Fruit fly (Drosophila melanogaster) whole organism, wandering third instar larva: ENCODE measurements around the gene CG43295.

Source experiments
- Vsx2 ChIP-seq: fragments of 200-300, 225-300 bp; sonication (Bioruptor generic); optimal IDR thresholded peaks from 2 replicates; lab custom pipeline; 2018; ENCODE audit warnings: missing biosample characterization, missing genetic modification characterization; ENCODE audit not compliant: partially characterized antibody
- br ChIP-seq: fragments of 200-800 bp; sonication (Bioruptor generic); optimal IDR thresholded peaks from 2 replicates; lab custom pipeline; 2016; ENCODE audit warnings: missing biosample characterization, missing genetic modification characterization
- ey ChIP-seq: fragments of 200-800 bp; sonication (Bioruptor generic); optimal IDR thresholded peaks from 2 replicates; lab custom pipeline; 2016; ENCODE audit warnings: missing biosample characterization, missing genetic modification characterization
- fru ChIP-seq: fragments of 200-800 bp; sonication (Bioruptor generic); optimal IDR thresholded peaks from 3 replicates; lab custom pipeline; 2016; ENCODE audit warnings: missing biosample characterization, mild to moderate bottlenecking, missing genetic modification characterization
- pan ChIP-seq: fragments of >200 bp; optimal IDR thresholded peaks from 2 replicates; lab custom pipeline; 2017
- tai ChIP-seq: sonication (Bioruptor generic); optimal IDR thresholded peaks from 2 replicates; lab custom pipeline; 2016; ENCODE audit warnings: missing biosample characterization, missing genetic modification characterization

dm6 chr3L:16090330-16090803, 15.3 kb upstream of the CG43295 start, which contains the start of the genes CG5235 and ClC-c:
- TF ChIP-seq pan (lab: Kevin White, UChicago) (no peak), tai (GFP tag; lab: Kevin White, UChicago) (no peak), br (GFP tag; lab: Kevin White, UChicago) (no peak), Vsx2 (GFP tag; lab: Kevin White, UChicago) (no peak), fru (GFP tag; lab: Kevin White, UChicago) (peak; percentile 63), ey (GFP tag; lab: Kevin White, UChicago) (no peak)
